Worm (Caenorhabditis elegans): ENCODE data around the gene F54D5.17.
A peak's percentile ranks its signal among the peaks of the same experiment; 100 is the strongest.
"Not testable (repeated sequence)": the region's sequence is repeated elsewhere in the genome, so short reads cannot be mapped to it uniquely, and the experiment has no call there.

Gene F54D5.17

DNA sequence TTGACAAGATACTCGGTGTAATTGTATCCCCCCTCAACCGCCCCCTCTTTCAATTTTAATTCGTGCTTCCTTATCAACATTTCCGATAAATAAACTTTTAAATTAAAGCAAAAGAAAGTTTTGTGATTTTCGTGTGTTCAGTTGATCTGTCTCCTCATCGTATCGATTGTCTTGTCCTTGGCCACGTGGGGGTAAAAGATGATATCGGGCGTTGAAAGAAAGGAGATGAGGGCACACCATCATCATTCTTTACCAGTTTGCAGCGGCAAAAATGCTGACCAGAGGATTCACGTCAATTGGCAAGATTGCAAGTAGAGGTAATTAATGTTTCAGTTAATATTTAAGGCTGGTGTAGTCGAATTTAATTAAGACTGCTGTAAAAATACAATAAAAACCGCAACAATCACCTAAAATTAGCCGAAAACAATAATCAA lies 9.2 kb upstream of the F54D5.17 start, which contains the start of gene F54D5.7 (continued):
- TF ChIP-seq ama-1 (optimal IDR thresholded peaks at IDR 0.05) (peak; percentile 100), fkh-2 (tag; optimal IDR thresholded peaks at IDR 0.05) (no peak), fkh-10 (GFP tag; optimal IDR thresholded peaks at IDR 0.05) (no peak), elt-2 (tag; optimal IDR thresholded peaks at IDR 0.05) (peak; percentile 70), nhr-11 (tag; optimal IDR thresholded peaks at IDR 0.05) (no peak), ceh-9 (tag; optimal IDR thresholded peaks at IDR 0.05) (no peak), nhr-25 (tag; optimal IDR thresholded peaks at IDR 0.05) (peak; percentile 96)

DNA sequence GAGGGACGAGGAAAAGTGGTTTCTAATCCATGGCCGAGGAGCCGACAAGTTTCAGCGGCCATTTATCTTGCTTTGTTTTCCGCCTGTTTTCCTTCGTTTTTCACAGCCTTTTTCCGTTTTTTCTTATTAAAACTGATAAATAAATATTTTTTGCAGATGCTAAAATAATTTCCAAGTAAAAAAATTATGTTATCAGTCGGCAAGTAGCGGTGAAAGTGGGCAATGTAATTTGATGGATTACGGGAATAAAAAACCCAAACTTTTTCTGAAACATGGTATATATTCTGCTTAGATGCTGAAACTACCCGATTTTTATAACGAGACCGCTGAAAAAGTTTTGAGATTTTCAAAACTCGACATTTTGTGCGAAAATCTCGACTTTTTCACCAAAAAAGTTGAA lies 4.5 kb upstream of the F54D5.17 start, which contains the start of gene dhgd-1:
Gene dhgd-1 (minus strand): TSS at position 101 of the 400 bp plus-strand sequence.
- not testable (repeated sequence) for TF ChIP-seq nhr-237 (tag; optimal IDR thresholded peaks at IDR 0.05); nhr-28 (tag; optimal IDR thresholded peaks at IDR 0.05); sea-2 (GFP tag; optimal IDR thresholded peaks at IDR 0.05)

DNA sequence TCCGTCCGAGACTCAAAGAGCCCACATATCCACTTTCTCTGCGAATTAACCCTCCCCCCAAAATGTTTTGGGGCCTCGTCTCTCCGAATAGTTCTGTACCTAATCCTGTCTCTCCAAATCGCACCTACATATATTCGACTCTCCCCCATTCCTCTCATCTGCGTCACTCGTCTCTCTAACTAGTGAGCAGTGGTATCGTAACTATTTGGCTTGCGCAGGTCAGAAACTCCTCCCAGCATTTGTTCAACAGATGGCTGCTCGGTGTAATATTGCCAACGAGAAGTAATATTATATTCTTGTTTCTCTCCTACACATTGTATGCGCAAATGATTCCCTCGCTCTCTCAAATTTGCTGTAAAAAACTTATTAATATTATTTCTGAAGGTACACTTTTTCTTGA lies 804 bp upstream of the F54D5.17 start, which contains the start of gene F54D5.24:
Gene F54D5.24 (plus strand): TSS at position 316 of the 400 bp plus-strand sequence.
- peak; percentile 10 for TF ChIP-seq pha-4 (tag; optimal IDR thresholded peaks at IDR 0.05)
- no peak for TF ChIP-seq ceh-28 (tag; optimal IDR thresholded peaks at IDR 0.05)
- no peak for TF ChIP-seq hmg-11 (tag; optimal IDR thresholded peaks at IDR 0.05)
- no peak for TF ChIP-seq nhr-28 (tag; optimal IDR thresholded peaks at IDR 0.05)
- no peak for TF ChIP-seq R02D3.7 (tag; optimal IDR thresholded peaks at IDR 0.05)

DNA sequence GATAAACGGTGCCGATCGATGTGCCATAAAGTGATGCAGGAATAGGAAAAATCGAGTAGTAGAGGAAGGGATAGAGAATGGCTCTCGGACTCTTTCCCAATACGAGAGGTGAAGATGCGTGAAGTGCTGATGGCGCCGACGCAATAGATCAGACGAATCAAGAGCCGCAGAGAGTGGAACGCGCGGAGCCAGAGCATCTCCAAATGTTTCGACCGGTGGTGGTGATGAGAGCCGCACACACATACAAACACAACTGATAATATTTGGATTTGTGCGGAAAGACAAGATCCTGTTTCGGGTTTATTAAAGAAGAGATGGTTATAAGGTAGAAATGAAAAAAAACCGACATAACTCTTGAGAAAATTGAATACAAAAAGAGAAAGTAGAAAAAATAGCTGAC lies 7.7 kb downstream of the F54D5.17 start, which contains the start of gene F54D5.15:
Gene F54D5.15 (minus strand): TSS at position 101 of the 400 bp plus-strand sequence.
- TF ChIP-seq ceh-9 (tag; optimal IDR thresholded peaks at IDR 0.05) (no peak), nhr-43 (tag; optimal IDR thresholded peaks at IDR 0.05; ENCODE audit: poor library complexity, severe bottlenecking) (no peak), nfya-1 (tag; optimal IDR thresholded peaks at IDR 0.05; ENCODE audit: insufficient read depth) (no peak), mdl-1 (tag; optimal IDR thresholded peaks at IDR 0.05) (no peak), nhr-23 (tag; optimal IDR thresholded peaks at IDR 0.05) (no peak), unc-62 (GFP tag; optimal IDR thresholded peaks at IDR 0.05) (no peak), ceh-16 (tag; optimal IDR thresholded peaks at IDR 0.05) (no peak), lin-15B (tag; optimal IDR thresholded peaks at IDR 0.05) (no peak), daf-12 (tag; optimal IDR thresholded peaks at IDR 0.05) (no peak), fos-1 (tag; optimal IDR thresholded peaks at IDR 0.05) (no peak)

DNA sequence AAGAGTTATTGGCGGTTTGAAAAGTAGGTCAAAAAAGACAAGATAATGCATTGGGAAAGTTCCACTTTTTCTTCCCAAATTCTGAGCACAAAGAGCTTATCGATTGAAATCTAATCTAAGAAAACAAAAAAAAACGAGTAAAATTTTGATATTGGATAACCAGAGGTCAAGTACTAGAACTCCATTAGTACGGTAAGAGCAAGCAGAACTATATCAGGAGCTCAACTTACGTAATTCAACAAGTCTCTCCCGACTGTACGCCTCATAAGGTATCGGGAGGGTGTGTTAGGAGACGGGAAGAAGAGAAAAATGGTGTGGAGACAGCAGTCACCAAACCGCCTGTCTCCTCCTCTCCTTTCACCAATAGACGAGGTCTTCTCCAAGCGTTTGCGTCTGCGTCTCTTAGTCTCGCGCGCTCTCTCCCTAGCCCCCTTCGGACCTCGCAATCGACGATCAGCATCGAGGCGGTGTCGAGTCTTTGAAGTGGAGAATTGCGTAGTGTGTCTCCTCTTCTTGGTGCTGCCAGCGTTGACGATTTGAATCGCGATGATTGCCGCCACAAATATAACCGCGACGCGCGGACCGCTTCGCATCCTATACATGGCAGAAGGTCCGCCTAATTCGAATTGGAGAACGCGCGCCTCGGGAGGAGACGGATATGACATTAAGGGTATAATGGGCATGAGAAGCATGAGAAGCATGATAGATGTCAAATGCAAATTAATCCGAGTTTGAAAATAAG lies 10.7 kb downstream of the F54D5.17 start, which contains the start of gene F54D5.5:
Gene F54D5.5 (minus strand): TSS at position 51 of the 742 bp plus-strand sequence.
- TF ChIP-seq lin-15B (tag; optimal IDR thresholded peaks at IDR 0.05) (peak; percentile 49), daf-12 (tag; optimal IDR thresholded peaks at IDR 0.05) (no peak)

DNA sequence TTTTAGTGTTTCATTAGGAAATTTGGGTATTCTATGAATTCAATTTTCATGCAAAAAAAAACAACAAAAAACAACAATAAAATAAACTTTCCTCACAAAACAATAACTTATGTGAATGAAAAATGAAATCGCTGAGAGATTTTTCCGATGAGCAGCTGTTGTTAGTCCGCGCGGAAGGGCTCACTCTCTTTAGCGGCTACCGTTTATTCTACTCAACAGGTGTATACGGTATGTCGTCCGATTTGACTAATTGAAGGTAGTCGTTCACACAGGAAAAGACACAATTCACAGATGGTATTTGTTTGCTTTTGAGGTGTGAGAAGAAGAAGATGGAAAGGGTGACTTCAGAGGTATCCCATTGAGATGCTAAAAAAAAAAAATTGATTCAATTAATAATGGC lies 12.2 kb downstream of the F54D5.17 start:
- TF ChIP-seq nhr-11 (tag; optimal IDR thresholded peaks at IDR 0.05) (no peak), snpc-4 (tag; optimal IDR thresholded peaks at IDR 0.05) (no peak), fos-1 (tag; optimal IDR thresholded peaks at IDR 0.05) (no peak), nhr-77 (tag; optimal IDR thresholded peaks at IDR 0.05) (no peak), pha-4 (tag; optimal IDR thresholded peaks at IDR 0.05) (no peak), nfya-1 (tag; optimal IDR thresholded peaks at IDR 0.05; ENCODE audit: insufficient read depth) (no peak), hmg-11 (tag; optimal IDR thresholded peaks at IDR 0.05) (no peak), ztf-4 (tag; optimal IDR thresholded peaks at IDR 0.05) (no peak), daf-12 (tag; optimal IDR thresholded peaks at IDR 0.05) (no peak), ceh-28 (tag; optimal IDR thresholded peaks at IDR 0.05) (no peak), nhr-237 (tag; optimal IDR thresholded peaks at IDR 0.05) (no peak), unc-62 (GFP tag; optimal IDR thresholded peaks at IDR 0.05) (no peak), sea-2 (GFP tag; optimal IDR thresholded peaks at IDR 0.05) (no peak), lin-39 (tag; optimal IDR thresholded peaks at IDR 0.05) (no peak), eor-1 (tag; optimal IDR thresholded peaks at IDR 0.05) (no peak), egl-5 (tag; optimal IDR thresholded peaks at IDR 0.05) (no peak), R02D3.7 (tag; optimal IDR thresholded peaks at IDR 0.05) (no peak), tbx-2 (tag; optimal IDR thresholded peaks at IDR 0.05) (no peak), ceh-16 (tag; optimal IDR thresholded peaks at IDR 0.05) (no peak), fkh-2 (tag; optimal IDR thresholded peaks at IDR 0.05) (no peak)

Measured in whole organism, L3 larva.